Worm (Caenorhabditis elegans) whole organism, L4 larva: Measurements from ENCODE around the gene K10B4.3.

Experiments
- D1046.2 ChIP-seq: fragments of 200-800 bp; sonication (Bioruptor generic); IDR thresholded peaks from 2 replicates; pipeline ENCODE4 v1.3.6; 2022; ENCODE audit warnings: missing genetic modification characterization, missing compliant biosample characterization
- ceh-44 ChIP-seq: fragments of 200-800 bp; sonication (Bioruptor generic); IDR thresholded peaks from 2 replicates; pipeline ENCODE4 v1.3.6; 2022; ENCODE audit warnings: missing genetic modification reagents, missing genetic modification characterization, missing compliant biosample characterization
- ces-1 ChIP-seq: fragments of 150-350 bp; sonication (generic microtip); optimal IDR thresholded peaks from 4 replicates; lab custom pipeline; 2014; ENCODE audit warnings: missing biosample characterization, missing genetic modification reagents, missing genetic modification characterization
- daf-12 ChIP-seq: fragments of 150-350 bp; optimal IDR thresholded peaks from 2 replicates; lab custom pipeline; 2014; ENCODE audit warnings: missing biosample characterization, missing genetic modification reagents, missing genetic modification characterization
- egl-27 ChIP-seq: sonication (generic microtip); optimal IDR thresholded peaks from 3 replicates; lab custom pipeline; 2017; ENCODE audit warnings: missing biosample characterization, missing genetic modification reagents, missing genetic modification characterization
- fos-1 ChIP-seq: fragments of 150-350 bp; optimal IDR thresholded peaks from 2 replicates; lab custom pipeline; 2014; ENCODE audit warnings: missing biosample characterization, missing genetic modification characterization
- lin-39 ChIP-seq: fragments of 150-350 bp; optimal IDR thresholded peaks from 2 replicates; lab custom pipeline; 2014; ENCODE audit warnings: missing biosample characterization, missing genetic modification reagents, missing genetic modification characterization
- nhr-237 ChIP-seq: sonication (generic microtip); optimal IDR thresholded peaks from 2 replicates; lab custom pipeline; 2017; ENCODE audit warnings: missing biosample characterization, missing genetic modification characterization
- nhr-28 ChIP-seq: fragments of 150-350 bp; optimal IDR thresholded peaks from 2 replicates; lab custom pipeline; 2014; ENCODE audit warnings: missing biosample characterization, missing genetic modification characterization
- unc-62 ChIP-seq, 3 experiments: fragments of 150-350 bp in 1 of 3; sonication (generic microtip); optimal IDR thresholded peaks in 2 of 3; peaks in 1 of 3; 1 replicate in 1 of 3; 2 replicates in 2 of 3; lab custom pipeline; 2014 to 2017; ENCODE audit warnings: missing biosample characterization in 3 of 3, missing genetic modification characterization in 3 of 3, missing genetic modification reagents in 3 of 3, missing genotype in 1 of 3
- zip-11 ChIP-seq: fragments of 200-800 bp; sonication (Bioruptor generic); IDR thresholded peaks from 2 replicates; pipeline ENCODE4 v1.3.6; 2022; ENCODE audit warnings: missing genetic modification characterization, missing compliant biosample characterization

DNA sequence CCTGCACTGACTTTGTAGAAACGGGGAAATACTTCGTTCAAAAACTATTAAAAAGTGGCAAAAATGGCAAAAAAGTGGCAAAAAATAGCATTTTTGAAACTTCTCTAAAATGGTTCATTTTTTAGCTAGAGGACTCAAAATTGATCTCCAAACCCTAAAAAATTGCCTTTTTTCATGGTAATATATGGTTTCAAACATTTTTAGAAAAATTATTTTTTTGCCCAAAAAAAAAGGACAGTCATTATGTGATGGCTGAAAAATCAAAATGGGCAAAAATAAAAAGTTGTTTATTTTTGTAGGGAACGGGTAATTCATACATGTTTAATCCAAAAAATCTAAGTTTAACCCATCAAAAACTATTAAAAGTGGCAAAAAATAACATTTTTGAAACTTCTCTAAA lies 33.1 kb downstream of the K10B4.3 start:
- no peak for TF ChIP-seq nhr-237 (tag; lab: Kevin White, UChicago)
- TF ChIP-seq ces-1, result no peak
- no peak for TF ChIP-seq egl-27 (tag; lab: Kevin White, UChicago)
- TF ChIP-seq nhr-28 (tag; lab: Kevin White, UChicago), result no peak
- no peak for TF ChIP-seq ceh-44
- no peak for TF ChIP-seq zip-11 (GFP tag; lab: Robert Waterston, UW)
- TF ChIP-seq daf-12 (tag; lab: Kevin White, UChicago), result no peak
- TF ChIP-seq unc-62 (GFP tag; optimal IDR thresholded peaks at IDR 0.05 in 1 of 2; lab: Kevin White, UChicago), result no peak
- TF ChIP-seq unc-62 (tag; optimal IDR thresholded peaks at IDR 0.05; lab: Kevin White, UChicago), result no peak
- no peak for TF ChIP-seq lin-39 (tag; lab: Kevin White, UChicago)
- TF ChIP-seq fos-1 (tag; lab: Kevin White, UChicago), result no peak
- no peak for TF ChIP-seq D1046.2 (GFP tag; lab: Robert Waterston, UW)
